Worm (Caenorhabditis elegans): ENCODE data around the gene T19B10.2.

The T19B10.2 gene

DNA sequence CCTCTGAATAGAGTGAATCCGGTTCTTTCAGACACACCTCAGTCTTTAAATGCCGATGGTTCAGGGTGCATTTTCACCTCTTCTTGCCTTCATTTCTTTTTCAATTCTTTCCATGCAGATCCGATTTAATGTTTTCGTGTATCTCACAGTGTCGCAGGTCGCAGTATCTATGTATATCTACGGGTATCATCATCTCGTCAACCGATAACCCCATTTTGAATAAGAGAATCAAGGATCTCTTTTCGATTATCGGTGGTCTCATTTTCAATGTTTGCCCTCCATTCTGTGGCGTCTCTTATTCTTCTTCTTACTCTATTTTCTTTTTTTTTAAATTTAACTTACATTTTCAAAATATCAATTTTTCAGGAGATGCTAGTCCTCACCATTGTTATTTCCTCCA, at the start of gene T19B10.2:
Gene T19B10.2 (plus strand): TSS at position 367 of the 400 bp plus-strand sequence.
- TF ChIP-seq pha-4 (tag; optimal IDR thresholded peaks at IDR 0.05) = no peak
- TF ChIP-seq unc-62 (GFP tag; optimal IDR thresholded peaks at IDR 0.05) = no peak
- peak; percentile 83 for TF ChIP-seq elt-1 (tag; optimal IDR thresholded peaks at IDR 0.05; ENCODE audit: borderline replicate concordance, insufficient read depth)

DNA sequence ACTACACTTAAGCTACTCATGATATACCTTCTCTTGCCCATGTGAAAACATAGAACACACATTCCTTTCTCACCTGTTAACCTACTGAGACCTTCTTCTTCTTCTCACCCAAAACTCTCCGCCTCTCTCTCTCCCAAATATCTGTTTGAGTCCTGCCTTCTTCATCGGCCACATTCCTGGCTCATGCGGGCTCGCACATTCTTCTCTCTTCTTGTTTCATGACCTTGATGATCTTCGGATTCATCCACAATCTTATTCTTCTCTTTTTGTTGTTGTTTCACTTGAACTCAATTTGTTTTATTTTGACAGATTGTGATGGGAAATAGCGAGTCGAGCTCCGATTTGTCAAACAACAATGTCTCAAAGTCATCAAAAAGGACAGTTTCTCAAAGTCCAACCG, 49.2 kb upstream of the T19B10.2 start, which contains the start of gene T19C4.5:
Gene T19C4.5 (plus strand): TSS at position 308 of the 400 bp plus-strand sequence.
- no peak for TF ChIP-seq elt-1 (tag; optimal IDR thresholded peaks at IDR 0.05; ENCODE audit: borderline replicate concordance, insufficient read depth)
- TF ChIP-seq lin-13 (tag; optimal IDR thresholded peaks at IDR 0.05) = no peak
- no peak for TF ChIP-seq nhr-237 (tag; optimal IDR thresholded peaks at IDR 0.05)
- no peak for TF ChIP-seq ceh-39 (tag; optimal IDR thresholded peaks at IDR 0.05)
- TF ChIP-seq sptf-1 (tag; optimal IDR thresholded peaks at IDR 0.05) = no peak
- no peak for TF ChIP-seq drap-1 (GFP tag; optimal IDR thresholded peaks at IDR 0.05)
- no peak for TF ChIP-seq nhr-2 (tag; optimal IDR thresholded peaks at IDR 0.05)
- no peak for TF ChIP-seq ztf-11 (tag; optimal IDR thresholded peaks at IDR 0.05)
- TF ChIP-seq pha-4 (tag; optimal IDR thresholded peaks at IDR 0.05) = no peak
- TF ChIP-seq lin-32 (GFP tag; optimal IDR thresholded peaks at IDR 0.05) = no peak

DNA sequence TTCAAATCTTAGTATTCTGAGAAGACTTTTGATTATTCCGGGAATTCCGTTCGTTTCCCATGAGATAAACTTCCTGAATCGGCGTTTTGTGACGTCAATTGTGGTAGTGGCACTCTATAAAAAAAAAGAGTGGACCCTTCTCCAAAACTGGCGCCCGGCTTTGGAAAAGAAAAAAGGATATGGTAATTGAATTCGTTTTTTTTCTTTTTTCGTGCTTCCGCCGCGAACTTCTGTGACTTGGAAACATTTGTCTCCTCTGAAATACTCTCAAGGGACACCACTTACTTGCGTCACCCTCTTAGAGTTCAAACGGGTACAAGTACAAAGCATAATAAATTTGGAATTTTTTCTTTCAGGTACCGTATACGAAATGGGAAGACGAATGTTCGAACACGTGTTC, 48.4 kb upstream of the T19B10.2 start:
- TF ChIP-seq unc-62 (GFP tag; optimal IDR thresholded peaks at IDR 0.05) = no peak
- TF ChIP-seq mab-5 (tag; optimal IDR thresholded peaks at IDR 0.05) = no peak
- no peak for TF ChIP-seq ceh-83 (GFP tag; optimal IDR thresholded peaks at IDR 0.05)
- no peak for TF ChIP-seq elt-1 (tag; optimal IDR thresholded peaks at IDR 0.05; ENCODE audit: borderline replicate concordance, insufficient read depth)
- TF ChIP-seq ces-1 (GFP tag; optimal IDR thresholded peaks at IDR 0.05) = no peak
- no peak for TF ChIP-seq unc-39 (tag; optimal IDR thresholded peaks at IDR 0.05)
- no peak for TF ChIP-seq hlh-1 (tag; optimal IDR thresholded peaks at IDR 0.05)
- no peak for TF ChIP-seq sptf-1 (tag; optimal IDR thresholded peaks at IDR 0.05)

DNA sequence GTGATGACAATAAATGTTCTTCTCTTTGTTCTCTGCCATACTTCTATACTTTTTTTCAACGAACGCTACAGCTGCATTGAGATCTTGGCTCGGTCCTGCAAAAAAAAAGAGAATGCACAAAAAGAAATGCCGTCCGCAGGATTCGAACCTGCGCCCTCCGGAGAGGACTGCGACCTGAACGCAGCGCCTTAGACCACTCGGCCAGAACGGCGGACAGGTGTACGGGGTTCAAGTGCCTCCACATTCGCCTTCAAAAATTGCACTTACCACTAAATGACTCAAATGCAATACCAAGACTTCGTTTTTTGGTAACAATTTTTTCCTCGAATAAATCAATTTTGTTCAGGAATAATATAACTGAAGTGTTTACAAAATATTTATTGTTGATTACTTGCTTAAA, 46.4 kb upstream of the T19B10.2 start:
- TF ChIP-seq nhr-12 (tag; optimal IDR thresholded peaks at IDR 0.05) = no peak
- peak; percentile 55 for TF ChIP-seq ceh-83 (GFP tag; optimal IDR thresholded peaks at IDR 0.05)

DNA sequence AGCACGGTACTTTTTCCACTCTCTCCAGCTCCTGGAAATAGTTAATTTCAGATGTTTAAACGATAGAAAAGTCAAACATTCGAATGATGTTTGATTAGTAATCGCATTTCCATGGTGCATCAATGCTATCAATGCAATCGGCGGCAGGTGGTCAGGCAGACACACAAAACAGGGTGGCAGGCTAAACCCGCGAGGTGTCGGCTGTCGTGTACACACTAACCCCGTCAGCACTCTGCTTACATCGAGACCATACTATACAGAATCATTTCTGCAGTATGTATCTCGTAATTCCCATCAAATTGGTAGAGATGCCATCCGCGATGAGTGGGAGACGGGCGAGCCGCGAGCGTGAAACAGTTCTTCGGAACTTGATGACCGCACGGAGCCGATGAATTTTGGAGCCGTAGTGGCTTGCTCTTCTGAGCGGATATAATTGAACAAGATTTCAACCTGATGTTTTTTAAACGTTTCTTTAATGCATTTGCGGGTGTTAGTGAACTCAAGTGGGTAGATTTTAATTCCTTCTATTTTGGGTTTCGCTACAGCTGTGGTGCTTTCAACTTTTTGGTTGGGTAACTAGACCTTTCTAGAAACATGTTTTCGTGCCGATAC, 44.3 kb upstream of the T19B10.2 start:
- TF ChIP-seq sem-2 (GFP tag; optimal IDR thresholded peaks at IDR 0.05) = peak; percentile 2

DNA sequence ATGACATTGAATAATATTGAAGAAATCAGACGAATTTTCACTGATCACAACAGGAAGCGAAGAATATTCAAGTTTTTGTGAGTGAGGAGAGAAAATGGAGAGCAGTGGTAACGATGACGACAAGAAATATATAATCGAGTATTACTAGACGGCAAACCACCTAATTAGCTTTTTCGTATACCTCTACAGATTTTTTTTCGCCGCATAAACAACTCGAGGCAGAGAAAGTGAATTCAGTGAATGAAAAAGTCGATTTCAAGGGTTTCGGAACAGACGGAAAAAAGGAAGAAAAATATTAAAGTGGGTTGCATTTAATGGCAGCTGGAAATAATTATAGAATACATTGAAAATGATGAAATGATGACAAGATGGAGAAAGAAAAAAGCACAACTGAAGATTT, 43.5 kb upstream of the T19B10.2 start, which contains the start of gene gpa-1:
Gene gpa-1 (minus strand): TSS at position 101 of the 400 bp plus-strand sequence.
- TF ChIP-seq nhr-12 (tag; optimal IDR thresholded peaks at IDR 0.05) = no peak
- no peak for TF ChIP-seq unc-62 (GFP tag; optimal IDR thresholded peaks at IDR 0.05)
- TF ChIP-seq unc-39 (tag; optimal IDR thresholded peaks at IDR 0.05) = no peak
- TF ChIP-seq hlh-1 (tag; optimal IDR thresholded peaks at IDR 0.05) = no peak
- no peak for TF ChIP-seq elt-3 (tag; optimal IDR thresholded peaks at IDR 0.05)
- no peak for TF ChIP-seq ham-2 (GFP tag; optimal IDR thresholded peaks at IDR 0.05)
- no peak for TF ChIP-seq sem-2 (GFP tag; optimal IDR thresholded peaks at IDR 0.05)
- no peak for TF ChIP-seq unc-120 (tag; optimal IDR thresholded peaks at IDR 0.05; ENCODE audit: poor library complexity, severe bottlenecking)
- TF ChIP-seq ces-1 (GFP tag; optimal IDR thresholded peaks at IDR 0.05) = no peak
- no peak for TF ChIP-seq M03D4.4 (tag; optimal IDR thresholded peaks at IDR 0.05)
- no peak for TF ChIP-seq snpc-4 (tag; optimal IDR thresholded peaks at IDR 0.05)
- TF ChIP-seq mep-1 (tag; optimal IDR thresholded peaks at IDR 0.05) = no peak
- TF ChIP-seq lin-13 (tag; optimal IDR thresholded peaks at IDR 0.05) = no peak
- TF ChIP-seq nhr-28 (tag; optimal IDR thresholded peaks at IDR 0.05) = no peak
- no peak for TF ChIP-seq lin-32 (GFP tag; optimal IDR thresholded peaks at IDR 0.05)
- TF ChIP-seq mab-5 (tag; optimal IDR thresholded peaks at IDR 0.05) = no peak
- TF ChIP-seq mls-2 (tag; optimal IDR thresholded peaks at IDR 0.05) = no peak

DNA sequence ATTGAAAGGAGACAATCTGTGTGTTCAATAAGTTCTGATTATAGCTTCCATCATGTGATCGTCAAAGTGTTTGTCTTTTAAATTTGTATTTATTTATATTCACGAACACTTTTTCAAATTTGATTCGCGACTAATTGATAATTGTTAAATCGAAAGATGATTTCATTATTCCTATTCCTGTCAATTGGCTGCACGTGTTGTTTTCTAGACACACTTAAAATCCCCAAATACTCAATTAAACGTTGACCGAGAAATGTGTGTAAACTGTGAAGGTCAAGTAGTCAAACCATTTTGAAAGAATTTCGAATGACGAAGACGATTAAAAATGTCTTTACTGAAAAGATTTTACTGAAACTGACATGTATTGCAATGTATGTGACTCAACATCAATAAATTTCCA, 40.2 kb upstream of the T19B10.2 start:
- no peak for TF ChIP-seq ceh-83 (GFP tag; optimal IDR thresholded peaks at IDR 0.05)
- TF ChIP-seq bed-3 (GFP tag; optimal IDR thresholded peaks at IDR 0.05) = no peak
- TF ChIP-seq unc-39 (tag; optimal IDR thresholded peaks at IDR 0.05) = no peak
- TF ChIP-seq unc-120 (tag; optimal IDR thresholded peaks at IDR 0.05; ENCODE audit: poor library complexity, severe bottlenecking) = no peak
- no peak for TF ChIP-seq blmp-1 (tag; optimal IDR thresholded peaks at IDR 0.05)
- TF ChIP-seq mep-1 (tag; optimal IDR thresholded peaks at IDR 0.05) = no peak
- TF ChIP-seq nhr-12 (tag; optimal IDR thresholded peaks at IDR 0.05) = no peak
- no peak for TF ChIP-seq mab-5 (tag; optimal IDR thresholded peaks at IDR 0.05)
- no peak for TF ChIP-seq nhr-76 (tag; optimal IDR thresholded peaks at IDR 0.05)

Data from whole organism, mixed stage, embryonic.